Worm (Caenorhabditis elegans) whole organism, L4/young adult: ENCODE measurements around the gene ptp-5.1.

Source experiments
- W03F9.2 ChIP-seq: fragments of 150-350 bp; optimal IDR thresholded peaks from 2 replicates; lab custom pipeline; 2014; ENCODE audit warnings: missing biosample characterization, missing genetic modification characterization
- dao-5 ChIP-seq: sonication (generic microtip); optimal IDR thresholded peaks from 2 replicates; lab custom pipeline; 2016; ENCODE audit warnings: missing genotype, missing genetic modification characterization, moderate library complexity, missing compliant biosample characterization
- him-1 ChIP-seq: sonication (generic microtip); optimal IDR thresholded peaks from 2 replicates; lab custom pipeline; 2016; ENCODE audit warnings: missing genotype, missing genetic modification reagents, missing genetic modification characterization, missing compliant biosample characterization

Gene ptp-5.1

DNA sequence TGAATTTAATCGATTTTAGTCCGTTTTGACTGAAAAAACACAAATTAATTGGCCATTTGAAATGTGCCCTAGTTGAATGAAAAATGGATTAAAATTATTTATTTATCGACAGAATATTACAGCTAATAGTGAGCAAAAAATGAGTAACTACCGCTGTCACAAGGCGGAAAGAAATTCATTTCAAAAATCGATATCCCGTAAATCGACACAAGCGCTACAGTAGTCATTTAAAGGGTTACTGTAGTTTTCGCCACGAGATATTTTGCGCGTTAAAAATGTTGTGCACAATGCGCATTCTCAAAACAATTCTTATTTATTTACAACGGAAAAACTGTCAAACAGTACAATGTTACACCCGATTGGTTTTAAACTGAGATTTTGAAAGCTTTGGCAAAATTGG, 44.5 kb downstream of the ptp-5.1 start:
- TF ChIP-seq dao-5 (tag; lab: Kevin White, UChicago): no peak
- TF ChIP-seq W03F9.2 (tag; lab: Kevin White, UChicago): no peak
- no peak for TF ChIP-seq him-1 (tag; lab: Kevin White, UChicago)

DNA sequence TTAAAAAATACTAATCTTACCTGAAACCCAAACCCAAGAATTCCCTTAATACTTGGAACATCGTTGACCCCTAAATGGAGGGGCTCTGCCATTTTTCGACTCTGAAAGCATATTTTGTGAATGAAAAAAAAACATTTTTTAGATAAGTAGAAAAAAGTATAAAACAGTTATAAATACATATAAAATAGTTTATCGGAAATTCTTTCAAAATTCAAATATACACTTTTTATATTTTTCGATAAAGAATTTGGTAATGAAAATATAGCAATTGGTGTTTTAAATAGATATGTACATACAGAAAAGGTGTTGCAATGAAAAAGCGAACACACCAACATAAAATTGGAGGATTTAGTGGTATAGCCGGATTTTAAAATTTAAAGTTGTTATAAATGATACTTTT, 49.0 kb downstream of the ptp-5.1 start, which contains the start of gene Y59E9AL.4:
TSS of gene Y59E9AL.4 (minus strand) at position 101 of the 400 bp plus-strand sequence.
- no peak for TF ChIP-seq dao-5 (tag; lab: Kevin White, UChicago)
- no peak for TF ChIP-seq him-1 (tag; lab: Kevin White, UChicago)
- TF ChIP-seq W03F9.2 (tag; lab: Kevin White, UChicago): no peak

DNA sequence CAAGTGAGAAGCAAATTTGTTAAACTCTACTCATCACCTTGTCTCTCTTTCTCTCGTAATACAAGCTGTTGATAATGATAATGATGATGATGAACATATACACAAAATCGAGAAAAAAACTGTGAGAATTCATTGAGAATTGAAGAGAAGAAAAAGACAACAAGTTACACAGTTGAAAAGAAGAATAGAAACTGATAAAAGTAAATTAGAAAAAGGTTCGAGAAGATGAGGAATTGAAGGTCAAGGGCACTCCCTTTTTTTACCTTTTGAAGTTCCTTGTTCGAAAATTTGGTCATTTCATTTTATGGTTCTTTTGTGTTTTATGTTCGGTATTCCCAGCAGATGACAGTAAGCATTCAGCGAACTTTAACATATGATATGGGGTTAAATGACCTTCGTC, 50.2 kb downstream of the ptp-5.1 start:
- TF ChIP-seq dao-5 (tag; lab: Kevin White, UChicago) (no peak), him-1 (tag; lab: Kevin White, UChicago) (no peak), W03F9.2 (tag; lab: Kevin White, UChicago) (no peak)
